Fruit fly (Drosophila melanogaster) whole organism, embryonic: ENCODE data around the gene DnaJ-H.

ENCODE experiments used
- Aef1 ChIP-seq: fragments of 200-800 bp; sonication (Bioruptor generic); IDR thresholded peaks from 3 replicates; pipeline ENCODE4 v1.3.6; 2022; ENCODE audit warnings: missing biosample characterization, missing genetic modification characterization
- CG11398 ChIP-seq: fragments of 200-800 bp; sonication (Bioruptor generic); optimal IDR thresholded peaks from 2 replicates; lab custom pipeline; 2016; ENCODE audit warnings: missing biosample characterization, missing genetic modification characterization
- CG11456 ChIP-seq: fragments of 200-800 bp; sonication (Bioruptor generic); IDR thresholded peaks from 3 replicates; pipeline ENCODE4 v1.3.6; 2022; ENCODE audit warnings: missing biosample characterization, missing genetic modification characterization
- CG13287 ChIP-seq: fragments of 200-800 bp; sonication (Bioruptor generic); IDR thresholded peaks from 2 replicates; pipeline ENCODE4 v1.3.6; 2022; ENCODE audit warnings: missing biosample characterization, missing genetic modification characterization; ENCODE audit not compliant: partially characterized antibody
- CG13296 ChIP-seq: fragments of 200-800 bp; sonication (Bioruptor generic); optimal IDR thresholded peaks from 3 replicates; lab custom pipeline; 2018; ENCODE audit warnings: missing biosample characterization, mild to moderate bottlenecking, missing genetic modification characterization
- CG15073 ChIP-seq: fragments of 200-800 bp; sonication (Bioruptor generic); optimal IDR thresholded peaks from 2 replicates; lab custom pipeline; 2016; ENCODE audit warnings: missing biosample characterization, missing genetic modification characterization
- CG15269 ChIP-seq: fragments of 200-800 bp; sonication (Bioruptor generic); optimal IDR thresholded peaks from 2 replicates; lab custom pipeline; 2018; ENCODE audit warnings: missing biosample characterization, mild to moderate bottlenecking, missing genetic modification characterization, moderate library complexity
- CG15696 ChIP-seq: fragments of 200-800 bp; sonication (Bioruptor generic); optimal IDR thresholded peaks from 2 replicates; lab custom pipeline; 2019; ENCODE audit warnings: missing biosample characterization, mild to moderate bottlenecking, missing genetic modification characterization, moderate library complexity
- CG1647 ChIP-seq: fragments of 200-800 bp; sonication (Bioruptor generic); optimal IDR thresholded peaks from 3 replicates; lab custom pipeline; 2016; ENCODE audit warnings: missing biosample characterization, missing genetic modification characterization
- CG17186 ChIP-seq: fragments of 200-800 bp; sonication (Bioruptor generic); optimal IDR thresholded peaks from 3 replicates; lab custom pipeline; 2017; ENCODE audit warnings: missing biosample characterization, missing genetic modification reagents, missing genetic modification characterization
- CG18011 ChIP-seq: fragments of 200-800 bp; sonication (Bioruptor generic); optimal IDR thresholded peaks from 2 replicates; lab custom pipeline; 2017; ENCODE audit warnings: missing biosample characterization, missing genetic modification characterization, mild to moderate bottlenecking, moderate library complexity, missing genotype
- CG34422 ChIP-seq: fragments of 200-800 bp; sonication (Bioruptor generic); IDR thresholded peaks from 3 replicates; pipeline ENCODE4 v1.3.6; 2022; ENCODE audit warnings: missing biosample characterization, missing genetic modification characterization
- CG4707 ChIP-seq: fragments of 200-800 bp; sonication (Bioruptor generic); optimal IDR thresholded peaks from 2 replicates; lab custom pipeline; 2018; ENCODE audit warnings: missing biosample characterization, mild to moderate bottlenecking, missing genetic modification characterization, moderate library complexity
- CG5245 ChIP-seq: fragments of 200-800 bp; sonication (Bioruptor generic); optimal IDR thresholded peaks from 3 replicates; lab custom pipeline; 2016; ENCODE audit warnings: missing biosample characterization, missing genetic modification characterization
- CG7271 ChIP-seq: fragments of 200-800 bp; sonication (Bioruptor generic); optimal IDR thresholded peaks from 2 replicates; lab custom pipeline; 2018; ENCODE audit warnings: missing biosample characterization, mild to moderate bottlenecking, missing genetic modification characterization, moderate library complexity
- CG7987 ChIP-seq: fragments of 200-800 bp; sonication (Bioruptor generic); optimal IDR thresholded peaks from 2 replicates; lab custom pipeline; 2018; ENCODE audit warnings: missing biosample characterization, mild to moderate bottlenecking, missing genetic modification characterization, moderate library complexity
- CG9437 ChIP-seq: fragments of 200-800 bp; sonication (Bioruptor generic); optimal IDR thresholded peaks from 2 replicates; lab custom pipeline; 2018; ENCODE audit warnings: missing biosample characterization, mild to moderate bottlenecking, missing genetic modification characterization
- CkIIα-i1 ChIP-seq: fragments of 200-800 bp; sonication (Bioruptor generic); IDR thresholded peaks from 2 replicates; pipeline ENCODE4 v1.3.6; 2022; ENCODE audit warnings: missing biosample characterization, missing genetic modification characterization
- Dip3 ChIP-seq: fragments of 200-800 bp; sonication (Bioruptor generic); optimal IDR thresholded peaks from 3 replicates; lab custom pipeline; 2016; ENCODE audit warnings: missing biosample characterization, missing genetic modification characterization
- Ets97D ChIP-seq: fragments of 200-800 bp; sonication (Bioruptor generic); optimal IDR thresholded peaks from 3 replicates; lab custom pipeline; 2016; ENCODE audit warnings: missing biosample characterization, missing genetic modification characterization
- Fer1 ChIP-seq: fragments of 200-800 bp; sonication (Bioruptor generic); optimal IDR thresholded peaks from 2 replicates; lab custom pipeline; 2017; ENCODE audit warnings: missing biosample characterization, mild to moderate bottlenecking, missing genetic modification characterization
- Fer3 ChIP-seq: fragments of 200-800 bp; sonication (Bioruptor generic); optimal IDR thresholded peaks from 2 replicates; lab custom pipeline; 2018; ENCODE audit warnings: missing biosample characterization, mild to moderate bottlenecking, missing genetic modification characterization, moderate library complexity
- GATAe ChIP-seq: fragments of 200-800 bp; sonication (Bioruptor generic); conservative IDR thresholded peaks from 2 replicates; pipeline ENCODE4 v1.3.6; 2022; ENCODE audit warnings: missing biosample characterization, missing genetic modification characterization
- Hr3 ChIP-seq: fragments of 200-800 bp; sonication (Bioruptor generic); optimal IDR thresholded peaks from 3 replicates; lab custom pipeline; 2016; ENCODE audit warnings: missing biosample characterization, missing genetic modification characterization
- MBD-R2 ChIP-seq: fragments of 200-800 bp; sonication (Bioruptor generic); IDR thresholded peaks from 2 replicates; pipeline ENCODE4 v1.3.6; 2022; ENCODE audit warnings: missing biosample characterization, missing genetic modification characterization
- Opbp ChIP-seq: fragments of 200-800 bp; sonication (Bioruptor generic); IDR thresholded peaks from 3 replicates; pipeline ENCODE4 v1.3.6; 2022; ENCODE audit warnings: missing biosample characterization, missing genetic modification characterization; ENCODE audit not compliant: partially characterized antibody
- Ravus ChIP-seq: fragments of 200-800 bp; sonication (Bioruptor generic); IDR thresholded peaks from 2 replicates; pipeline ENCODE4 v1.3.6; 2022; ENCODE audit warnings: missing biosample characterization, missing genetic modification characterization
- ase ChIP-seq: fragments of 200-800 bp; sonication (Bioruptor generic); IDR thresholded peaks from 3 replicates; pipeline ENCODE4 v1.3.6; 2022; ENCODE audit warnings: missing biosample characterization, missing genetic modification characterization
- ato ChIP-seq: fragments of 200-800 bp; sonication (Bioruptor generic); IDR thresholded peaks from 2 replicates; pipeline ENCODE4 v1.3.6; 2022; ENCODE audit warnings: missing biosample characterization, missing genetic modification characterization; ENCODE audit not compliant: partially characterized antibody
- bsh ChIP-seq, 2 experiments: fragments of 200-800 bp; sonication (Bioruptor generic); optimal IDR thresholded peaks; 2 replicates each; lab custom pipeline; 2017 to 2018; ENCODE audit warnings: mild to moderate bottlenecking in 2 of 2, missing biosample characterization in 2 of 2, missing genetic modification characterization in 2 of 2, moderate library complexity in 1 of 2
- caup ChIP-seq: fragments of 200-800 bp; sonication (Bioruptor generic); optimal IDR thresholded peaks from 3 replicates; lab custom pipeline; 2017; ENCODE audit warnings: missing biosample characterization, mild to moderate bottlenecking, missing genetic modification characterization, moderate library complexity; ENCODE audit not compliant: severe bottlenecking
- chn ChIP-seq: fragments of 200-800 bp; sonication (Bioruptor generic); optimal IDR thresholded peaks from 2 replicates; lab custom pipeline; 2016; ENCODE audit warnings: missing biosample characterization, missing genetic modification characterization
- croc ChIP-seq: fragments of 200-800 bp; sonication (Bioruptor generic); conservative IDR thresholded peaks from 3 replicates; pipeline ENCODE4 v1.3.6; 2022; ENCODE audit warnings: missing biosample characterization, missing genetic modification characterization
- cwo ChIP-seq: fragments of 200-800 bp; sonication (Bioruptor generic); optimal IDR thresholded peaks from 3 replicates; lab custom pipeline; 2017; ENCODE audit warnings: missing biosample characterization, missing genetic modification characterization, mild to moderate bottlenecking, moderate library complexity, missing genetic modification reagents
- emc ChIP-seq: fragments of 200-800 bp; sonication (Bioruptor generic); optimal IDR thresholded peaks from 2 replicates; lab custom pipeline; 2016; ENCODE audit warnings: missing biosample characterization, missing genetic modification characterization
- grau ChIP-seq: fragments of 200-800 bp; optimal IDR thresholded peaks from 3 replicates; lab custom pipeline; 2019; ENCODE audit warnings: missing biosample characterization, mild to moderate bottlenecking, missing genetic modification characterization, moderate library complexity
- her ChIP-seq: fragments of 200-800 bp; sonication (Bioruptor generic); optimal IDR thresholded peaks from 2 replicates; lab custom pipeline; 2016; ENCODE audit warnings: missing biosample characterization, missing genetic modification characterization
- jigr1 ChIP-seq: fragments of 200-800 bp; sonication (Bioruptor generic); IDR thresholded peaks from 3 replicates; pipeline ENCODE4 v1.3.6; 2022; ENCODE audit warnings: missing biosample characterization, missing genetic modification characterization
- kay ChIP-seq: fragments of 200-800 bp; sonication (Bioruptor generic); optimal IDR thresholded peaks from 2 replicates; lab custom pipeline; 2016; ENCODE audit warnings: missing biosample characterization, missing genetic modification characterization
- ken ChIP-seq: fragments of 200-800 bp; sonication (Bioruptor generic); IDR thresholded peaks from 3 replicates; pipeline ENCODE4 v1.3.6; 2022; ENCODE audit warnings: missing biosample characterization, missing genetic modification characterization
- lbe ChIP-seq: fragments of 200-800 bp; sonication (Bioruptor generic); optimal IDR thresholded peaks from 2 replicates; lab custom pipeline; 2016; ENCODE audit warnings: missing biosample characterization, mild to moderate bottlenecking, missing genetic modification characterization
- mam ChIP-seq: fragments of 200-800 bp; sonication (Bioruptor generic); optimal IDR thresholded peaks from 3 replicates; lab custom pipeline; 2016; ENCODE audit warnings: missing biosample characterization, missing genetic modification characterization
- nau ChIP-seq: fragments of 200-800 bp; sonication (Bioruptor generic); optimal IDR thresholded peaks from 3 replicates; lab custom pipeline; 2017; ENCODE audit warnings: missing biosample characterization, mild to moderate bottlenecking, missing genetic modification characterization, missing genetic modification reagents
- nom ChIP-seq: fragments of 200-800 bp; sonication (Bioruptor generic); optimal IDR thresholded peaks from 2 replicates; lab custom pipeline; 2017; ENCODE audit warnings: missing biosample characterization, missing genetic modification characterization, mild to moderate bottlenecking, moderate library complexity, missing genetic modification reagents
- oc ChIP-seq: fragments of 200-800 bp; sonication (Bioruptor generic); optimal IDR thresholded peaks from 2 replicates; lab custom pipeline; 2018; ENCODE audit warnings: missing biosample characterization, mild to moderate bottlenecking, missing genetic modification characterization, moderate library complexity
- onecut ChIP-seq: fragments of 200-800 bp; sonication (Bioruptor generic); IDR thresholded peaks from 2 replicates; pipeline ENCODE4 v1.3.6; 2022; ENCODE audit warnings: missing biosample characterization, missing genetic modification characterization
- pan ChIP-seq, 4 experiments: fragments of >200 bp in 3 of 4; fragments of 200-800 bp in 1 of 4; sonication (Bioruptor generic) in 1 of 4; optimal IDR thresholded peaks in 3 of 4; IDR thresholded peaks in 1 of 4; 2 replicates each; pipeline versions ENCODE4 v1.3.6 to Lab custom; 2017 to 2022; ENCODE audit warnings: missing biosample characterization in 2 of 4, missing genetic modification characterization in 2 of 4, mixed read lengths in 1 of 4
- slou ChIP-seq: fragments of 200-800 bp; sonication (Bioruptor generic); optimal IDR thresholded peaks from 3 replicates; lab custom pipeline; 2016; ENCODE audit warnings: missing biosample characterization, missing genetic modification characterization
- tgo ChIP-seq: fragments of 200-800 bp; sonication (Bioruptor generic); IDR thresholded peaks from 3 replicates; pipeline ENCODE4 v1.3.6; 2022; ENCODE audit warnings: missing biosample characterization, missing genetic modification characterization
- zfh1 ChIP-seq: fragments of 200-800 bp; sonication (Bioruptor generic); IDR thresholded peaks from 3 replicates; pipeline ENCODE4 v1.3.6; 2022; ENCODE audit warnings: missing biosample characterization, missing genetic modification characterization

Gene DnaJ-H

dm6 chr2L:13206077-13206668 lies 40.3 kb upstream of the DnaJ-H start (continued):
- TF ChIP-seq CG1647 (GFP tag; lab: Kevin White, UChicago) (no peak), CG15696 (tag; lab: Kevin White, UChicago) (no peak), CG4707 (GFP tag; lab: Kevin White, UChicago) (no peak), Ets97D (GFP tag; lab: Kevin White, UChicago) (no peak), CG7987 (GFP tag; lab: Kevin White, UChicago) (peak; percentile 37), her (GFP tag; lab: Kevin White, UChicago) (no peak), Dip3 (GFP tag; lab: Kevin White, UChicago) (no peak), ase (GFP tag; lab: Robert Waterston, UW) (no peak), pan (optimal IDR thresholded peaks at IDR 0.05; lab: Kevin White, UChicago) (no peak), pan (GFP tag; optimal IDR thresholded peaks at IDR 0.05 in 1 of 2, IDR thresholded peaks at IDR 0.05 in 1 of 2) (no peak), CG11398 (GFP tag; lab: Kevin White, UChicago) (no peak), CG5245 (GFP tag; lab: Kevin White, UChicago) (no peak), Ravus (GFP tag; lab: Robert Waterston, UW) (no peak), bsh (GFP tag; optimal IDR thresholded peaks at IDR 0.05; lab: Kevin White, UChicago) (no peak), CG15073 (GFP tag; lab: Kevin White, UChicago) (no peak), CG13296 (GFP tag; lab: Kevin White, UChicago) (peak; percentile 37), CG17186 (GFP tag; lab: Kevin White, UChicago) (no peak), jigr1 (GFP tag; lab: Robert Waterston, UW) (no peak), lbe (GFP tag; lab: Kevin White, UChicago) (no peak), zfh1 (GFP tag; lab: Robert Waterston, UW) (no peak), Hr3 (GFP tag; lab: Kevin White, UChicago) (no peak), nau (GFP tag; lab: Kevin White, UChicago) (no peak), tgo (GFP tag; lab: Robert Waterston, UW) (no peak), CG9437 (GFP tag; lab: Kevin White, UChicago) (no peak), CkIIα-i1 (GFP tag; lab: Robert Waterston, UW) (no peak), CG15269 (tag; lab: Kevin White, UChicago) (no peak), CG34422 (GFP tag; lab: Robert Waterston, UW) (no peak), croc (GFP tag; lab: Robert Waterston, UW) (no peak), nom (GFP tag; lab: Kevin White, UChicago) (peak; percentile 55), chn (GFP tag; lab: Kevin White, UChicago) (no peak), caup (GFP tag; lab: Kevin White, UChicago) (no peak), mam (GFP tag; lab: Kevin White, UChicago) (no peak), CG13287 (GFP tag; lab: Robert Waterston, UW) (no peak), CG7271 (tag; lab: Kevin White, UChicago) (no peak), Aef1 (GFP tag; lab: Robert Waterston, UW) (no peak), ken (GFP tag; lab: Robert Waterston, UW) (no peak), slou (GFP tag; lab: Kevin White, UChicago) (no peak), emc (GFP tag; lab: Kevin White, UChicago) (no peak), cwo (GFP tag; lab: Kevin White, UChicago) (peak; percentile 93), GATAe (GFP tag; lab: Robert Waterston, UW) (no peak), CG11456 (no peak), oc (no peak), CG18011 (GFP tag; lab: Kevin White, UChicago) (no peak), onecut (no peak), kay (GFP tag; lab: Kevin White, UChicago) (no peak), Fer1 (GFP tag; lab: Kevin White, UChicago) (peak; percentile 31), MBD-R2 (GFP tag; lab: Robert Waterston, UW) (no peak), Fer3 (no peak), ato (no peak), Opbp (no peak), grau (no peak)
